Worm (Caenorhabditis elegans) whole organism, young adult: Measurements from ENCODE around the gene ZC204.12.
"Not testable (repeated sequence)": the region's sequence is repeated elsewhere in the genome, so short reads cannot be mapped to it uniquely, and the experiment has no call there.

Experiments used
- D2030.7 ChIP-seq: fragments of 200-800 bp; sonication (Bioruptor generic); IDR thresholded peaks from 2 replicates; pipeline ENCODE4 v1.3.6; 2022; ENCODE audit warnings: missing genetic modification reagents, missing genetic modification characterization, missing compliant biosample characterization
- F33H1.4 ChIP-seq: fragments of 200-800 bp; sonication (Bioruptor generic); IDR thresholded peaks from 2 replicates; pipeline ENCODE4 v1.3.6; 2022; ENCODE audit warnings: missing genetic modification reagents, missing genetic modification characterization, missing compliant biosample characterization
- F37B4.10 ChIP-seq: fragments of 200-800 bp; sonication (Bioruptor generic); IDR thresholded peaks from 2 replicates; pipeline ENCODE4 v1.3.6; 2022; ENCODE audit warnings: missing genetic modification characterization, missing compliant biosample characterization
- Y79H2A.3 ChIP-seq: fragments of 200-800 bp; sonication (Bioruptor generic); conservative IDR thresholded peaks from 2 replicates; pipeline ENCODE4 v1.3.6; 2022; ENCODE audit warnings: missing genetic modification reagents, missing genetic modification characterization, missing compliant biosample characterization
- Y95B8A.8 ChIP-seq: fragments of 200-800 bp; sonication (Bioruptor generic); IDR thresholded peaks from 2 replicates; pipeline ENCODE4 v1.3.6; 2022; ENCODE audit warnings: missing genetic modification reagents, missing genetic modification characterization, missing compliant biosample characterization
- akir-1 ChIP-seq: fragments of 200-800 bp; sonication (Bioruptor generic); optimal IDR thresholded peaks from 2 replicates; lab custom pipeline; 2018; ENCODE audit warnings: mild to moderate bottlenecking, missing genetic modification characterization, moderate library complexity, missing compliant biosample characterization
- ama-1 ChIP-seq, 3 experiments: fragments of 150-350 bp in 1 of 3; sonication (generic microtip) in 2 of 3; optimal IDR thresholded peaks; 2 replicates each; lab custom pipeline; 2014 to 2018; ENCODE audit warnings: missing biosample characterization in 2 of 3, missing genetic modification characterization in 2 of 3, missing genetic modification reagents in 2 of 3
- aptf-2 ChIP-seq: fragments of 200-800 bp; sonication (Bioruptor generic); conservative IDR thresholded peaks from 2 replicates; pipeline ENCODE4 v1.3.6; 2022; ENCODE audit warnings: missing genetic modification reagents, missing genetic modification characterization, missing compliant biosample characterization
- athp-1 ChIP-seq: sonication (generic microtip); optimal IDR thresholded peaks from 2 replicates; lab custom pipeline; 2017; ENCODE audit warnings: mild to moderate bottlenecking, missing genetic modification characterization, missing compliant biosample characterization
- attf-3 ChIP-seq: fragments of 200-800 bp; sonication (Bioruptor generic); conservative IDR thresholded peaks from 2 replicates; pipeline ENCODE4 v1.3.6; 2022; ENCODE audit warnings: missing genetic modification reagents, missing genetic modification characterization, missing compliant biosample characterization
- bed-2 ChIP-seq: fragments of 200-800 bp; sonication (Bioruptor generic); IDR thresholded peaks from 2 replicates; pipeline ENCODE4 v1.3.6; 2022; ENCODE audit warnings: missing genetic modification reagents, missing genetic modification characterization, missing compliant biosample characterization
- ceh-40 ChIP-seq: fragments of 200-800 bp; sonication (Bioruptor generic); IDR thresholded peaks from 2 replicates; pipeline ENCODE4 v1.3.6; 2022; ENCODE audit warnings: missing genetic modification characterization, missing compliant biosample characterization
- ceh-58 ChIP-seq: fragments of 200-800 bp; sonication (Bioruptor generic); IDR thresholded peaks from 2 replicates; pipeline ENCODE4 v1.3.6; 2022; ENCODE audit warnings: missing genetic modification characterization, missing compliant biosample characterization
- ceh-91 ChIP-seq: fragments of 200-800 bp; sonication (Bioruptor generic); IDR thresholded peaks from 2 replicates; pipeline ENCODE4 v1.3.6; 2022; ENCODE audit warnings: missing genetic modification reagents, missing genetic modification characterization, missing compliant biosample characterization
- dox-1 ChIP-seq: fragments of 200-800 bp; sonication (Bioruptor generic); IDR thresholded peaks from 2 replicates; pipeline ENCODE4 v1.3.6; 2022; ENCODE audit warnings: missing genetic modification reagents, missing genetic modification characterization, missing compliant biosample characterization
- efl-1 ChIP-seq: fragments of 150-350 bp; optimal IDR thresholded peaks from 2 replicates; lab custom pipeline; 2014; ENCODE audit warnings: missing biosample characterization, missing genetic modification reagents, missing genetic modification characterization
- egl-18 ChIP-seq: fragments of 200-800 bp; sonication (Bioruptor generic); IDR thresholded peaks from 2 replicates; pipeline ENCODE4 v1.3.6; 2022; ENCODE audit warnings: missing genetic modification reagents, missing genetic modification characterization, missing compliant biosample characterization
- egrh-3 ChIP-seq: fragments of 200-800 bp; sonication (Bioruptor generic); IDR thresholded peaks from 2 replicates; pipeline ENCODE4 v1.3.6; 2022; ENCODE audit warnings: missing genetic modification reagents, missing genetic modification characterization, missing compliant biosample characterization
- hmg-1.2 ChIP-seq: fragments of 200-800 bp; sonication (Bioruptor generic); IDR thresholded peaks from 2 replicates; pipeline ENCODE4 v1.3.6; 2022; ENCODE audit warnings: missing genetic modification reagents, missing genetic modification characterization, missing compliant biosample characterization
- let-607 ChIP-seq, 2 experiments: fragments of 200-800 bp in 1 of 2; sonication (Bioruptor generic) in 1 of 2; sonication (generic microtip) in 1 of 2; optimal IDR thresholded peaks; 2 replicates each; lab custom pipeline; 2016 to 2018; ENCODE audit warnings: mild to moderate bottlenecking in 2 of 2, missing compliant biosample characterization in 2 of 2, missing genetic modification characterization in 2 of 2, moderate library complexity in 2 of 2, missing genotype in 1 of 2
- lin-54 ChIP-seq: fragments of 200-800 bp; sonication (Bioruptor generic); optimal IDR thresholded peaks from 2 replicates; lab custom pipeline; 2018; ENCODE audit warnings: mild to moderate bottlenecking, missing genetic modification characterization, missing compliant biosample characterization
- lsl-1 ChIP-seq: fragments of 200-800 bp; sonication (Bioruptor generic); optimal IDR thresholded peaks from 2 replicates; lab custom pipeline; 2018; ENCODE audit warnings: mild to moderate bottlenecking, missing genetic modification characterization, moderate library complexity, missing compliant biosample characterization
- madf-3 ChIP-seq: fragments of 200-800 bp; sonication (Bioruptor generic); IDR thresholded peaks from 2 replicates; pipeline ENCODE4 v1.3.6; 2022; ENCODE audit warnings: missing genetic modification reagents, missing genetic modification characterization, missing compliant biosample characterization
- madf-6 ChIP-seq: fragments of 200-800 bp; sonication (Bioruptor generic); IDR thresholded peaks from 2 replicates; pipeline ENCODE4 v1.3.6; 2022; ENCODE audit warnings: missing genetic modification reagents, missing genetic modification characterization, missing compliant biosample characterization
- madf-8 ChIP-seq: fragments of 200-800 bp; sonication (Bioruptor generic); conservative IDR thresholded peaks from 2 replicates; pipeline ENCODE4 v1.3.6; 2022; ENCODE audit warnings: missing genetic modification reagents, missing genetic modification characterization, missing compliant biosample characterization
- mcd-1 ChIP-seq: fragments of 200-800 bp; sonication (Bioruptor generic); IDR thresholded peaks from 2 replicates; pipeline ENCODE4 v1.3.6; 2022; ENCODE audit warnings: missing genetic modification reagents, missing genetic modification characterization, missing compliant biosample characterization
- mxl-1 ChIP-seq: sonication (generic microtip); optimal IDR thresholded peaks from 2 replicates; lab custom pipeline; 2016; ENCODE audit warnings: missing genetic modification characterization, missing compliant biosample characterization
- nhr-80 ChIP-seq: sonication (generic microtip); optimal IDR thresholded peaks from 2 replicates; lab custom pipeline; 2016; ENCODE audit warnings: missing genetic modification characterization, missing compliant biosample characterization
- rcor-1 ChIP-seq: fragments of 200-800 bp; sonication (Bioruptor generic); IDR thresholded peaks from 2 replicates; pipeline ENCODE4 v1.3.6; 2022; ENCODE audit warnings: missing genetic modification reagents, missing genetic modification characterization, missing compliant biosample characterization
- repo-1 ChIP-seq: sonication (generic microtip); optimal IDR thresholded peaks from 2 replicates; lab custom pipeline; 2017; ENCODE audit warnings: mild to moderate bottlenecking, missing genetic modification characterization, missing compliant biosample characterization
- rpc-1 ChIP-seq, 2 experiments: fragments of 150-350 bp in 1 of 2; sonication (generic microtip) in 1 of 2; optimal IDR thresholded peaks; 2 replicates each; lab custom pipeline; 2014 to 2018; ENCODE audit warnings: missing biosample characterization in 1 of 2, missing genetic modification characterization in 1 of 2, missing genetic modification reagents in 1 of 2, missing genotype in 1 of 2
- somi-1 ChIP-seq: fragments of 200-800 bp; sonication (Bioruptor generic); optimal IDR thresholded peaks from 2 replicates; lab custom pipeline; 2018; ENCODE audit warnings: mild to moderate bottlenecking, missing genetic modification characterization, missing compliant biosample characterization
- ztf-3 ChIP-seq: fragments of 200-800 bp; sonication (Bioruptor generic); optimal IDR thresholded peaks from 2 replicates; lab custom pipeline; 2018; ENCODE audit warnings: mild to moderate bottlenecking, missing genetic modification characterization, missing compliant biosample characterization

The ZC204.12 gene

ce11 chrII:1662881-1663280 is 5.8 kb upstream of the ZC204.12 start, which contains the start of gene ZC204.14:
Gene ZC204.14, minus strand, starts transcription at chrII:1662949.
- no peak for TF ChIP-seq repo-1 (tag; lab: Kevin White, UChicago)
- TF ChIP-seq let-607 (tag; optimal IDR thresholded peaks at IDR 0.05; lab: Kevin White, UChicago), result no peak
- TF ChIP-seq egrh-3 (GFP tag; lab: Robert Waterston, UW), result no peak
- peak; percentile 77 for TF ChIP-seq hmg-1.2 (GFP tag; lab: Robert Waterston, UW)
- TF ChIP-seq rpc-1 (optimal IDR thresholded peaks at IDR 0.05; lab: Kevin White, UChicago), result no peak
- no peak for TF ChIP-seq rpc-1 (tag; optimal IDR thresholded peaks at IDR 0.05; lab: Kevin White, UChicago)

ce11 chrII:1661300-1661838 is 4.3 kb upstream of the ZC204.12 start:
- TF ChIP-seq Y95B8A.8 (GFP tag; lab: Robert Waterston, UW), result 0 out of 2 replicates have a peak, but pooled peaks have one; percentile 53
- TF ChIP-seq ceh-91 (GFP tag; lab: Robert Waterston, UW), result peak; percentile 62
- TF ChIP-seq dox-1 (GFP tag; lab: Robert Waterston, UW), result peak; percentile 85
- TF ChIP-seq D2030.7 (GFP tag; lab: Robert Waterston, UW), result peak; percentile 63
- TF ChIP-seq lsl-1 (GFP tag; lab: Kevin White, UChicago), result peak; percentile 22
- 0 out of 2 replicates have a peak, but pooled peaks have one; percentile 58 for TF ChIP-seq aptf-2 (GFP tag; lab: Robert Waterston, UW)
- peak; percentile 44; the same call in 1 of the 2 replicates for TF ChIP-seq attf-3 (GFP tag; lab: Robert Waterston, UW)
- peak; percentile 80 for TF ChIP-seq mcd-1 (GFP tag; lab: Robert Waterston, UW)
- peak; percentile 53 for TF ChIP-seq madf-8 (GFP tag; lab: Robert Waterston, UW)
- TF ChIP-seq madf-6 (GFP tag; lab: Robert Waterston, UW), result peak; percentile 56
- peak; percentile 63; the same call in 1 of the 2 replicates for TF ChIP-seq rcor-1 (GFP tag; lab: Robert Waterston, UW)
- peak; percentile 30; the same call in 1 of the 2 replicates for TF ChIP-seq F33H1.4
- TF ChIP-seq let-607 (tag; optimal IDR thresholded peaks at IDR 0.05; lab: Kevin White, UChicago), result peak in 1 of 2 experiments; percentile 28
- TF ChIP-seq hmg-1.2 (GFP tag; lab: Robert Waterston, UW), result peak; percentile 91

ce11 chrII:1660888-1661287 is 3.8 kb upstream of the ZC204.12 start, which contains the start of gene ZC204.13:
Gene ZC204.13, minus strand, starts transcription at chrII:1660988.
- not testable (repeated sequence) for TF ChIP-seq ztf-3 (GFP tag; lab: Kevin White, UChicago); F37B4.10 (GFP tag; lab: Robert Waterston, UW); somi-1 (GFP tag; lab: Kevin White, UChicago)

- TF ChIP-seq dox-1 (GFP tag; lab: Robert Waterston, UW) (peak; percentile 67; the same call in 1 of the 2 replicates), nhr-80 (tag; lab: Kevin White, UChicago) (peak; percentile 75)
Measured at ce11 chrII:1659729-1660128, 2.6 kb upstream of the ZC204.12 start.

ce11 chrII:1654917-1655316 is 2.2 kb downstream of the ZC204.12 start, which contains the start of gene btb-12:
Gene btb-12, plus strand, starts transcription at chrII:1655217.
- TF ChIP-seq akir-1 (no peak), lin-54 (no peak), bed-2 (GFP tag; lab: Robert Waterston, UW) (no peak), athp-1 (no peak), ama-1 (optimal IDR thresholded peaks at IDR 0.05; lab: Kevin White, UChicago) (no peak), ama-1 (GFP tag; optimal IDR thresholded peaks at IDR 0.05; lab: Kevin White, UChicago) (no peak), ceh-40 (GFP tag; lab: Robert Waterston, UW) (no peak), nhr-80 (tag; lab: Kevin White, UChicago) (no peak), madf-3 (GFP tag; lab: Robert Waterston, UW) (no peak), repo-1 (tag; lab: Kevin White, UChicago) (no peak), efl-1 (GFP tag; lab: Kevin White, UChicago) (no peak), Y79H2A.3 (GFP tag; lab: Robert Waterston, UW) (no peak), egrh-3 (GFP tag; lab: Robert Waterston, UW) (no peak), mxl-1 (no peak), egl-18 (GFP tag; lab: Robert Waterston, UW) (no peak), ceh-58 (no peak)
